Worm (Caenorhabditis elegans): ENCODE measurements around the gene F19D8.2.

Gene F19D8.2

DNA sequence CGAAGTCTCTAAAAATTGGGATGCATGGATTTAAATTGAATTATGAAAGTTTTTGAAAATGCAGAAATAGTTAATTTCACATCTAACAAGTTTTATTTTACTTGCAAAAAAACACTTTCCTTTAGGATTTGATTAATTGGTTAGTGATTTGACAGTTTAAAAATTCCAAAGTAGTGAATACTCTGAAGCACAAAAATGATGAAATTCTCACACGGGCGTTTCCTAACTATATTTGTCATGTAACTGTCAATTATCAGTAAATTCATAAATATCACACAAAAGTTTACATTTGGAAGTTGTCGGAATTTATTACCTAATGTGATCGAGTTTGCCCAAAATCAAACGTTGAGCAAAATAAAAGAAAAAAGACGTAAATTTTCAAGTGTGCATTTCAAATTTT lies 23.1 kb upstream of the F19D8.2 start:
- TF ChIP-seq tra-4 (tag; optimal IDR thresholded peaks at IDR 0.05) (no peak), hmbx-1 (tag; optimal IDR thresholded peaks at IDR 0.05) (no peak), scrt-1 (GFP tag; IDR thresholded peaks at IDR 0.05) (no peak), hmg-4 (GFP tag; optimal IDR thresholded peaks at IDR 0.05) (no peak), tbx-37 (GFP tag; conservative IDR thresholded peaks at IDR 0.05) (no peak), ama-1 (optimal IDR thresholded peaks at IDR 0.05) (no peak), flt-1 (GFP tag; IDR thresholded peaks at IDR 0.05) (no peak), ceh-36 (tag; optimal IDR thresholded peaks at IDR 0.05) (no peak), hnd-1 (tag; optimal IDR thresholded peaks at IDR 0.05) (no peak), pes-1 (GFP tag; IDR thresholded peaks at IDR 0.05) (no peak), sea-1 (GFP tag; conservative IDR thresholded peaks at IDR 0.05) (no peak), aly-1 (tag; optimal IDR thresholded peaks at IDR 0.05) (no peak), F13C5.2 (tag; optimal IDR thresholded peaks at IDR 0.05) (no peak)

DNA sequence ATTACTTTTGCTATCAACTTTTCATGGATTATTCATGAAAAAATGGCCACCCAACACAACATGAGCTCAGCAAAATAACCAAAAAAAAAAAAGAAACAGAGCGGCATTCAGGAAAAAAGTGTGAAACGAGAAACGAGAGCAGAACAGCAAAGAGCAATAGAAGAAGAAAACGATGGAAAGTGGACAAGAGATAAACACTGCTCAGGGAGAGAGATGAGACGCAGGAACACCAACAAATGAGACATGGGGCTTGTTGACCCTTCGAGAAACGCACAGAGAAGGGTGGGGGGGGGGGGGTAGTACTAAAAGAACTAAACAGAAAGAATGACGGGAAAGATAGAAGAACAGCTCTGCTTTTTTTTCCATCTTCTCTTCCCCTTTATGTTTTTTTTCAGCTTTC lies 22.3 kb upstream of the F19D8.2 start:
- TF ChIP-seq B0310.2 (tag; optimal IDR thresholded peaks at IDR 0.05) (no peak), tra-4 (tag; optimal IDR thresholded peaks at IDR 0.05) (no peak), flt-1 (GFP tag; IDR thresholded peaks at IDR 0.05) (no peak), tbx-11 (GFP tag; IDR thresholded peaks at IDR 0.05) (no peak), sea-1 (GFP tag; conservative IDR thresholded peaks at IDR 0.05) (no peak), pes-1 (GFP tag; IDR thresholded peaks at IDR 0.05) (no peak), hnd-1 (tag; optimal IDR thresholded peaks at IDR 0.05) (no peak), ama-1 (optimal IDR thresholded peaks at IDR 0.05) (no peak), aly-1 (tag; optimal IDR thresholded peaks at IDR 0.05) (no peak)

DNA sequence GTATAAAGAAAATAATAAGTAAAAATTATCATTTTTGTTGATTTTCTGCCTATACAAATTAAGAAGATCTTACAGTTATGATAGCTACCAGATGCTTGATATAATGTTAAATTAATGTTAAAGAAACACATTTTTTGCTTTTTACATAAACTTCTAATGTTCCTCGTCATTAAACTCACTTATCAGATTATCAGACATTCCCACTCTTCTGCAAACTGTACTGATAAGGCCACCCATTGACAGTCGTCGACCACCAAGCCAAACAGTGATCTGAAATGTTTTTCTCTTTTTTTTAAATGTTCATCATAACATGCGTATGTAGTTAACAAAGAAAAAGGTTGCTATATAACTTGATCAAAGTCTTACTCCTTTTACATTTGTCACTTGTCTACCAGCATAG lies 15.4 kb upstream of the F19D8.2 start:
- TF ChIP-seq flt-1 (GFP tag; IDR thresholded peaks at IDR 0.05) (no peak), hmg-4 (GFP tag; optimal IDR thresholded peaks at IDR 0.05) (no peak)

DNA sequence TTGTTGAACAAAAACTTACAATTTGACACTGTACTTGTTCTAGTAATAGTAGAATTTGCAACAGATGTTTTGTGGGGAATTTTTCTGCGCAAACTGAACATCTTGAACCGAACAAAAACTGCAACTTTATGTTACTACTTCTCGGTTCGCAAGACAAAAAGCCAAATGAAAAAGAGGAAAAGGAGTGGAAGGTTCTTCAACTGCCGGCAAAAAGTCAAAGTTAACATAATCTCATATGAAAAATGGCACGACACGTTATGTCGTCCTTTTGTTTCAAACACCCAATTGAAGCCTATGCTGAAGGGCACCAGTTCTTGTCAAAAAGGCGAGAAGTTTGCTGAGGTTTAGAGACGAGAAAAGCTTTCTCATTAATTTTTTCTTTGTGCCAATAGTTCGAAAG lies 10.7 kb upstream of the F19D8.2 start, which contains the start of gene twk-23:
TSS of gene twk-23 (minus strand) at position 101 of the 400 bp plus-strand sequence.
- no peak for TF ChIP-seq ceh-36 (tag; optimal IDR thresholded peaks at IDR 0.05)
- no peak for TF ChIP-seq scrt-1 (GFP tag; IDR thresholded peaks at IDR 0.05)
- no peak for TF ChIP-seq ceh-13 (GFP tag; optimal IDR thresholded peaks at IDR 0.05)
- TF ChIP-seq aly-1 (tag; optimal IDR thresholded peaks at IDR 0.05) = no peak
- no peak for TF ChIP-seq hnd-1 (tag; optimal IDR thresholded peaks at IDR 0.05)
- no peak for TF ChIP-seq F13C5.2 (tag; optimal IDR thresholded peaks at IDR 0.05)
- TF ChIP-seq flt-1 (GFP tag; IDR thresholded peaks at IDR 0.05) = no peak
- TF ChIP-seq B0310.2 (tag; optimal IDR thresholded peaks at IDR 0.05) = no peak
- no peak for TF ChIP-seq tbx-11 (GFP tag; IDR thresholded peaks at IDR 0.05)
- no peak for TF ChIP-seq hmg-4 (GFP tag; optimal IDR thresholded peaks at IDR 0.05)
- TF ChIP-seq tbx-37 (GFP tag; conservative IDR thresholded peaks at IDR 0.05) = no peak
- TF ChIP-seq ets-7 (tag; optimal IDR thresholded peaks at IDR 0.05) = no peak

DNA sequence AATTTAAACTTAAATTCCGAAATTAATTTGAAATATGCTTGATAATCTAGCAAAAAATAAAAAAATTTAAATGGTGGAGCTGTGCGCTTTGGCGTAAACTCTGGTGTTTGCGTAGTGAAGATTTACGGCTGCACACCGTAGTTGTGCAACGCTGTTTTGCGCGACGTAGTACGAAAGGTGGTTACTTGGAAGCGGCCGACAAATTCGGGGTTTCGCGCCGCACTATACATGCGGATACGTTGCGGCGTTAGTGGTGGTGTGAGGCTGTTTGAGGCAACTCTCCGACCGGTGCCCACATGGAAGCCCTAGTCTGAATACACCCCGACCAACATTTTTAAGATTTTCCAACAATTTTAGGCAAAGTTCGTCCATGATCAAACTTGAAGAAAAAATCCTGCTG lies 779 bp upstream of the F19D8.2 start:
- TF ChIP-seq pes-1 (GFP tag; IDR thresholded peaks at IDR 0.05) (no peak), scrt-1 (GFP tag; IDR thresholded peaks at IDR 0.05) (no peak), aly-1 (tag; optimal IDR thresholded peaks at IDR 0.05) (no peak), ceh-36 (tag; optimal IDR thresholded peaks at IDR 0.05) (no peak), B0310.2 (tag; optimal IDR thresholded peaks at IDR 0.05) (no peak), hmg-4 (GFP tag; optimal IDR thresholded peaks at IDR 0.05) (no peak), tbx-11 (GFP tag; IDR thresholded peaks at IDR 0.05) (no peak), hmbx-1 (tag; optimal IDR thresholded peaks at IDR 0.05) (no peak), tra-4 (tag; optimal IDR thresholded peaks at IDR 0.05) (no peak), tbx-37 (GFP tag; conservative IDR thresholded peaks at IDR 0.05) (no peak), ceh-13 (GFP tag; optimal IDR thresholded peaks at IDR 0.05) (no peak), ets-7 (tag; optimal IDR thresholded peaks at IDR 0.05) (no peak), ama-1 (optimal IDR thresholded peaks at IDR 0.05) (no peak), F13C5.2 (tag; optimal IDR thresholded peaks at IDR 0.05) (no peak), hnd-1 (tag; optimal IDR thresholded peaks at IDR 0.05) (no peak)

DNA sequence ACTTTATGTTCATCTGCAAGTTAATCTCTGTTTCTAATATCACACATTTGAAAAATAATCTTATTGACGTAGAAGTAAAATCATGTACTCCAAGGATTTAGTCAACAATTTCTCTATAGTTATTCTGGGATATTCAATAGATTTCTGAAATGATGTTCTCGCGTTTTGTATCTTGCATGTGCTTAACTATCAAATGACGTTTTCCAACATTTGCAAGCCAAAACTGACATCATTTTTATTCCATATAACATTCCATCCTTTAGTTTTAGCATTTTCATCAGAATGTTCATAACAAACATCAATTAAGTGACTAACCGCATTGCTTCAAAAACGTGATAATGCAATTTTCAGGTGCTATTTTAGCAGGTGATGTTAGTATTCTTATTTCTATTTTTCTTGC lies 3.8 kb downstream of the F19D8.2 start:
- TF ChIP-seq ets-7 (tag; optimal IDR thresholded peaks at IDR 0.05) = no peak
- no peak for TF ChIP-seq ceh-13 (GFP tag; optimal IDR thresholded peaks at IDR 0.05)

DNA sequence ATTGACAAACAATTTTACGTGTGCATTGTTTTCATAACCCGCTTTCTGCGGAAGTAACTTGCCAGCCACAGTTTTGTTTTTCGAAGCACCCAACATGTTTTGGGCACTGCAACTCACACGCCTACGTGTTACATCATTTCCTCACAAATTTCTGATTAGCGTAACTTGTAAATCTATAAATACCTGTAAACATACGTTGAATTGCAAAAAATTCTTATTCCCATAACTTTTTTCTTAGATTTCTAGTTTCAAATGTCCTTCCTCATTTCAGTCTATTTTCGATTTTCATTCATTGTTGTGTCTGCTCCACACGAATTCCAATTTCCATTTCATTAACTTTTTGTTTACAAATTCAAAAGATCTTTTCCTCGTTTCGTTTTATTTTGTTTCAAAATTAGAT lies 6.1 kb downstream of the F19D8.2 start:
- TF ChIP-seq tbx-11 (GFP tag; IDR thresholded peaks at IDR 0.05) = no peak
- no peak for TF ChIP-seq hnd-1 (tag; optimal IDR thresholded peaks at IDR 0.05)
- TF ChIP-seq ceh-36 (tag; optimal IDR thresholded peaks at IDR 0.05) = no peak
- no peak for TF ChIP-seq tbx-37 (GFP tag; conservative IDR thresholded peaks at IDR 0.05)
- TF ChIP-seq hmg-4 (GFP tag; optimal IDR thresholded peaks at IDR 0.05) = no peak
- no peak for TF ChIP-seq scrt-1 (GFP tag; IDR thresholded peaks at IDR 0.05)
- no peak for TF ChIP-seq hmbx-1 (tag; optimal IDR thresholded peaks at IDR 0.05)
- no peak for TF ChIP-seq flt-1 (GFP tag; IDR thresholded peaks at IDR 0.05)
- TF ChIP-seq tra-4 (tag; optimal IDR thresholded peaks at IDR 0.05) = no peak
- TF ChIP-seq F13C5.2 (tag; optimal IDR thresholded peaks at IDR 0.05) = no peak
- TF ChIP-seq B0310.2 (tag; optimal IDR thresholded peaks at IDR 0.05) = no peak
- no peak for TF ChIP-seq sea-1 (GFP tag; conservative IDR thresholded peaks at IDR 0.05)
- TF ChIP-seq ceh-13 (GFP tag; optimal IDR thresholded peaks at IDR 0.05) = no peak

DNA sequence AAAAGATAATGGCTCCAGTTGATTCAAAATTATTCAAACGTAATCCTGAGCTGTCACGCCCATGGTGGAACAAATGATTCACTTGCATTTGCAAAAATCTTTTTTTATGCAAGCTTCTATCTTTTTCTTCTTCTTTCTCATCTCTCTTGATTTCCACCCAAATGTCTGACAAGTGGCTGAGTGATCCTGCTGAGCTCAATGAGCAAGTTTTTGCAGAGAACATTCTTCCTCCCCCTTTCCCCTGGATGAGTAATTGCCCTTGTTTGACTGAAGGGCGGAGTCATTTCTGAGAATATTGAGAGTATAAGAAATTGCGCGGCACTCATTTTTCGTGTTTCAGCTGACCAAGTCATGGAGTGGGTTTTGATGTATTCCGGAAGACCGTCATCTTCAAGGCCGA lies 7.0 kb downstream of the F19D8.2 start, which contains the start of gene M03B6.1:
TSS of gene M03B6.1 (plus strand) at position 334 of the 400 bp plus-strand sequence.
- no peak for TF ChIP-seq scrt-1 (GFP tag; IDR thresholded peaks at IDR 0.05)

DNA sequence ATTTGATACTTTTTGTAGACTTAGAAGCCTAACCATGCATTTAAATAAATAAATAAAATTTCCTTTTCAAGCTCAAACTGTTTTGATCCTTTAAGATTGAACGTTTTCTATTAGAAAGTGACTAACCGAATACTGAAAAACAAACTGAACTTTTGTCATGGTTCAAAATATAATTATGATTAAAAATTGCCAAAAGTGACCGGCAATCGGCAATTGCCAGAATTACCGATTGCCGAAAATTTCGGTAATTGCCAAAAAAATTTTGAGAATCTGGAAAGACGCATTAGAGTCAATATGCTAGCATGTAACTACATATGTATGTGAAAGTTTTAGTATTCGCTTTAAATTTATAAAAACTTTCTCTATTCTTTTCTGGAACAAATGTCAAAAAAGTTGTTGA lies 9.4 kb downstream of the F19D8.2 start, which contains the start of gene M03B6.5:
TSS of gene M03B6.5 (plus strand) at position 301 of the 400 bp plus-strand sequence.
- TF ChIP-seq ceh-13 (GFP tag; optimal IDR thresholded peaks at IDR 0.05) (no peak), hnd-1 (tag; optimal IDR thresholded peaks at IDR 0.05) (no peak), tra-4 (tag; optimal IDR thresholded peaks at IDR 0.05) (no peak), pes-1 (GFP tag; IDR thresholded peaks at IDR 0.05) (no peak), flt-1 (GFP tag; IDR thresholded peaks at IDR 0.05) (no peak), aly-1 (tag; optimal IDR thresholded peaks at IDR 0.05) (no peak), F13C5.2 (tag; optimal IDR thresholded peaks at IDR 0.05) (no peak), sea-1 (GFP tag; conservative IDR thresholded peaks at IDR 0.05) (no peak), ama-1 (optimal IDR thresholded peaks at IDR 0.05) (no peak), tbx-11 (GFP tag; IDR thresholded peaks at IDR 0.05) (no peak), scrt-1 (GFP tag; IDR thresholded peaks at IDR 0.05) (no peak), tbx-37 (GFP tag; conservative IDR thresholded peaks at IDR 0.05) (no peak), ets-7 (tag; optimal IDR thresholded peaks at IDR 0.05) (no peak), hmg-4 (GFP tag; optimal IDR thresholded peaks at IDR 0.05) (no peak), B0310.2 (tag; optimal IDR thresholded peaks at IDR 0.05) (no peak), ceh-36 (tag; optimal IDR thresholded peaks at IDR 0.05) (no peak), hmbx-1 (tag; optimal IDR thresholded peaks at IDR 0.05) (no peak)
